Fruit fly (Drosophila melanogaster) whole organism, embryonic: ENCODE results near the gene CG14868.

Experiments used
- Aef1 ChIP-seq: fragments of 200-800 bp; sonication (Bioruptor generic); IDR thresholded peaks from 3 replicates; pipeline ENCODE4 v1.3.6; 2022; ENCODE audit warnings: missing biosample characterization, missing genetic modification characterization
- Atf6 ChIP-seq: fragments of 200-800 bp; sonication (Bioruptor generic); IDR thresholded peaks from 2 replicates; pipeline ENCODE4 v1.3.6; 2022; ENCODE audit warnings: missing biosample characterization, missing genetic modification characterization
- CG10267 ChIP-seq: fragments of 200-800 bp; sonication (Bioruptor generic); optimal IDR thresholded peaks from 2 replicates; lab custom pipeline; 2018; ENCODE audit warnings: missing biosample characterization, mild to moderate bottlenecking, missing genetic modification characterization, moderate library complexity
- CG11504 ChIP-seq: fragments of 200-800 bp; sonication (Bioruptor generic); optimal IDR thresholded peaks from 3 replicates; lab custom pipeline; 2019; ENCODE audit warnings: missing biosample characterization, mild to moderate bottlenecking, missing genetic modification characterization, moderate library complexity
- CG12104 ChIP-seq: fragments of 200-800 bp; sonication (Bioruptor generic); optimal IDR thresholded peaks from 3 replicates; lab custom pipeline; 2016; ENCODE audit warnings: missing biosample characterization, missing genetic modification characterization
- CG12299 ChIP-seq: fragments of 200-800 bp; sonication (Bioruptor generic); optimal IDR thresholded peaks from 2 replicates; lab custom pipeline; 2018; ENCODE audit warnings: missing biosample characterization, mild to moderate bottlenecking, missing genetic modification characterization
- CG12744 ChIP-seq: fragments of 200-800 bp; sonication (Bioruptor generic); optimal IDR thresholded peaks from 2 replicates; lab custom pipeline; 2016; ENCODE audit warnings: missing biosample characterization, missing genetic modification characterization
- CG12942 ChIP-seq: fragments of 200-800 bp; sonication (Bioruptor generic); optimal IDR thresholded peaks from 3 replicates; lab custom pipeline; 2016; ENCODE audit warnings: missing biosample characterization, missing genetic modification characterization
- CG15011 ChIP-seq: fragments of 200-800 bp; sonication (Bioruptor generic); optimal IDR thresholded peaks from 3 replicates; lab custom pipeline; 2018; ENCODE audit warnings: missing biosample characterization, mild to moderate bottlenecking, missing genetic modification characterization
- CG15696 ChIP-seq: fragments of 200-800 bp; sonication (Bioruptor generic); optimal IDR thresholded peaks from 2 replicates; lab custom pipeline; 2019; ENCODE audit warnings: missing biosample characterization, mild to moderate bottlenecking, missing genetic modification characterization, moderate library complexity
- CG1603 ChIP-seq: fragments of 200-800 bp; sonication (Bioruptor generic); optimal IDR thresholded peaks from 2 replicates; lab custom pipeline; 2019; ENCODE audit warnings: missing biosample characterization, mild to moderate bottlenecking, missing genetic modification characterization, moderate library complexity
- CG17361 ChIP-seq: fragments of 200-800 bp; sonication (Bioruptor generic); IDR thresholded peaks from 3 replicates; pipeline ENCODE4 v1.3.6; 2022; ENCODE audit warnings: missing biosample characterization, missing genetic modification characterization
- CG2712 ChIP-seq: fragments of 200-800 bp; optimal IDR thresholded peaks from 3 replicates; lab custom pipeline; 2019; ENCODE audit warnings: missing biosample characterization, mild to moderate bottlenecking, missing genetic modification characterization, moderate library complexity
- CG31388 ChIP-seq: fragments of 200-800 bp; sonication (Bioruptor generic); optimal IDR thresholded peaks from 2 replicates; lab custom pipeline; 2016; ENCODE audit warnings: missing biosample characterization, missing genetic modification characterization
- CG42726 ChIP-seq: fragments of 200-800 bp; sonication (Bioruptor generic); IDR thresholded peaks from 2 replicates; pipeline ENCODE4 v1.3.6; 2022; ENCODE audit warnings: missing biosample characterization, missing genetic modification characterization; ENCODE audit not compliant: partially characterized antibody
- CG43689 ChIP-seq: fragments of 200-800 bp; sonication (Bioruptor generic); IDR thresholded peaks from 2 replicates; pipeline ENCODE4 v1.3.6; 2022; ENCODE audit warnings: missing biosample characterization, missing genetic modification characterization
- CG6654 ChIP-seq: fragments of 200-800 bp; sonication (Bioruptor generic); optimal IDR thresholded peaks from 2 replicates; lab custom pipeline; 2017; ENCODE audit warnings: missing biosample characterization, mild to moderate bottlenecking, missing genetic modification characterization
- CG7786 ChIP-seq: fragments of 200-800 bp; sonication (Bioruptor generic); optimal IDR thresholded peaks from 2 replicates; lab custom pipeline; 2016; ENCODE audit warnings: missing biosample characterization, missing genetic modification characterization
- CG7839 ChIP-seq: fragments of 200-800 bp; sonication (Bioruptor generic); optimal IDR thresholded peaks from 3 replicates; lab custom pipeline; 2018; ENCODE audit warnings: missing biosample characterization, mild to moderate bottlenecking, missing genetic modification characterization, moderate library complexity
- CG9609 ChIP-seq: fragments of 200-800 bp; sonication (Bioruptor generic); optimal IDR thresholded peaks from 3 replicates; lab custom pipeline; 2016; ENCODE audit warnings: missing biosample characterization, missing genetic modification characterization
- CG9817 ChIP-seq: fragments of 200-800 bp; sonication (Bioruptor generic); optimal IDR thresholded peaks from 2 replicates; lab custom pipeline; 2018; ENCODE audit warnings: missing biosample characterization, mild to moderate bottlenecking, missing genetic modification characterization, moderate library complexity
- CkIIα-i1 ChIP-seq: fragments of 200-800 bp; sonication (Bioruptor generic); IDR thresholded peaks from 2 replicates; pipeline ENCODE4 v1.3.6; 2022; ENCODE audit warnings: missing biosample characterization, missing genetic modification characterization
- Dad ChIP-seq: fragments of 200-800 bp; sonication (Bioruptor generic); optimal IDR thresholded peaks from 3 replicates; lab custom pipeline; 2016; ENCODE audit warnings: missing biosample characterization, missing genetic modification characterization
- Drgx ChIP-seq: fragments of 200-800 bp; sonication (Bioruptor generic); IDR thresholded peaks from 2 replicates; pipeline ENCODE4 v1.3.6; 2022; ENCODE audit warnings: missing biosample characterization, missing genetic modification characterization
- Lpt ChIP-seq: fragments of >200 bp; optimal IDR thresholded peaks from 2 replicates; lab custom pipeline; 2018; ENCODE audit warnings: missing biosample characterization, missing genetic modification characterization
- MBD-R2 ChIP-seq: fragments of 200-800 bp; sonication (Bioruptor generic); IDR thresholded peaks from 2 replicates; pipeline ENCODE4 v1.3.6; 2022; ENCODE audit warnings: missing biosample characterization, missing genetic modification characterization
- Nf-YA ChIP-seq: fragments of 200-800 bp; sonication (Bioruptor generic); IDR thresholded peaks from 2 replicates; pipeline ENCODE4 v1.3.6; 2022; ENCODE audit warnings: missing biosample characterization, missing genetic modification characterization
- Oaz ChIP-seq: fragments of 200-800 bp; sonication (Bioruptor generic); IDR thresholded peaks from 2 replicates; pipeline ENCODE4 v1.3.6; 2022; ENCODE audit warnings: missing biosample characterization, missing genetic modification characterization
- Rx ChIP-seq: fragments of 200-800 bp; sonication (Bioruptor generic); IDR thresholded peaks from 2 replicates; pipeline ENCODE4 v1.3.6; 2022; ENCODE audit warnings: missing biosample characterization, missing genetic modification characterization
- Sry-β ChIP-seq: fragments of 200-800 bp; sonication (Bioruptor generic); optimal IDR thresholded peaks from 2 replicates; lab custom pipeline; 2018; ENCODE audit warnings: missing biosample characterization, mild to moderate bottlenecking, missing genetic modification characterization, moderate library complexity
- abd-A ChIP-seq: fragments of 200-800 bp; sonication (Bioruptor generic); optimal IDR thresholded peaks from 3 replicates; lab custom pipeline; 2019; ENCODE audit warnings: missing biosample characterization, mild to moderate bottlenecking, missing genetic modification characterization, moderate library complexity
- amos ChIP-seq: fragments of 200-800 bp; sonication (Bioruptor generic); IDR thresholded peaks from 2 replicates; pipeline ENCODE4 v1.3.6; 2022; ENCODE audit warnings: missing biosample characterization, missing genetic modification characterization; ENCODE audit not compliant: partially characterized antibody
- ato ChIP-seq: fragments of 200-800 bp; sonication (Bioruptor generic); IDR thresholded peaks from 2 replicates; pipeline ENCODE4 v1.3.6; 2022; ENCODE audit warnings: missing biosample characterization, missing genetic modification characterization; ENCODE audit not compliant: partially characterized antibody
- cato ChIP-seq: fragments of 200-800 bp; sonication (Bioruptor generic); optimal IDR thresholded peaks from 2 replicates; lab custom pipeline; 2016; ENCODE audit warnings: missing biosample characterization, missing genetic modification characterization, borderline replicate concordance
- chif ChIP-seq, 2 experiments: fragments of 200-800 bp; sonication (Bioruptor generic); optimal IDR thresholded peaks; 3 replicates each; lab custom pipeline; 2016; ENCODE audit warnings: missing biosample characterization in 2 of 2, missing genetic modification characterization in 2 of 2
- chinmo ChIP-seq: fragments of 200-800 bp; sonication (Bioruptor generic); IDR thresholded peaks from 4 replicates; pipeline ENCODE4 v1.3.6; 2022; ENCODE audit warnings: missing biosample characterization, missing genetic modification characterization; ENCODE audit not compliant: partially characterized antibody
- croc ChIP-seq: fragments of 200-800 bp; sonication (Bioruptor generic); conservative IDR thresholded peaks from 3 replicates; pipeline ENCODE4 v1.3.6; 2022; ENCODE audit warnings: missing biosample characterization, missing genetic modification characterization
- dimm ChIP-seq: fragments of 200-800 bp; sonication (Bioruptor generic); IDR thresholded peaks from 2 replicates; pipeline ENCODE4 v1.3.6; 2022; ENCODE audit warnings: missing biosample characterization, missing genetic modification characterization
- gsb ChIP-seq: fragments of 200-800 bp; sonication (Bioruptor generic); IDR thresholded peaks from 2 replicates; pipeline ENCODE4 v1.3.6; 2022; ENCODE audit warnings: missing biosample characterization, missing genetic modification characterization
- gsb-n ChIP-seq: fragments of 200-800 bp; sonication (Bioruptor generic); optimal IDR thresholded peaks from 3 replicates; lab custom pipeline; 2018; ENCODE audit warnings: missing biosample characterization, mild to moderate bottlenecking, missing genetic modification characterization
- hth ChIP-seq: fragments of >200 bp; optimal IDR thresholded peaks from 2 replicates; lab custom pipeline; 2017; ENCODE audit warnings: inconsistent platforms
- mld ChIP-seq: fragments of 200-800 bp; sonication (Bioruptor generic); IDR thresholded peaks from 3 replicates; pipeline ENCODE4 v1.3.6; 2022; ENCODE audit warnings: missing biosample characterization, missing genetic modification characterization; ENCODE audit not compliant: partially characterized antibody
- pnt ChIP-seq: fragments of 200-800 bp; sonication (Bioruptor generic); optimal IDR thresholded peaks from 3 replicates; lab custom pipeline; 2016; ENCODE audit warnings: missing biosample characterization, missing genetic modification characterization
- sc ChIP-seq, 3 experiments: fragments of >200 bp in 2 of 3; fragments of 200-800 bp in 1 of 3; sonication (Bioruptor generic) in 1 of 3; optimal IDR thresholded peaks; 2 replicates in 2 of 3; 3 replicates in 1 of 3; lab custom pipeline; 2017; ENCODE audit warnings: mild to moderate bottlenecking in 1 of 3, missing biosample characterization in 1 of 3, missing genetic modification characterization in 1 of 3, missing genetic modification reagents in 1 of 3
- sens ChIP-seq: fragments of 200-800 bp; sonication (Bioruptor generic); peaks from one replicate; lab custom pipeline; 2016; ENCODE audit warnings: missing biosample characterization, missing genetic modification characterization
- sima ChIP-seq: fragments of 200-800 bp; sonication (Bioruptor generic); optimal IDR thresholded peaks from 2 replicates; lab custom pipeline; 2016; ENCODE audit warnings: missing biosample characterization, missing genetic modification characterization
- tgo ChIP-seq: fragments of 200-800 bp; sonication (Bioruptor generic); IDR thresholded peaks from 3 replicates; pipeline ENCODE4 v1.3.6; 2022; ENCODE audit warnings: missing biosample characterization, missing genetic modification characterization
- unc-4 ChIP-seq: fragments of 200-800 bp; sonication (Bioruptor generic); IDR thresholded peaks from 2 replicates; pipeline ENCODE4 v1.3.6; 2022; ENCODE audit warnings: missing biosample characterization, missing genetic modification characterization; ENCODE audit not compliant: partially characterized antibody
- vnd ChIP-seq: fragments of 200-800 bp; sonication (Bioruptor generic); IDR thresholded peaks from 3 replicates; pipeline ENCODE4 v1.3.6; 2022; ENCODE audit warnings: missing biosample characterization, missing genetic modification characterization; ENCODE audit not compliant: partially characterized antibody
- z ChIP-seq: fragments of 200-800 bp; sonication (Bioruptor generic); IDR thresholded peaks from 3 replicates; pipeline ENCODE4 v1.3.6; 2022; ENCODE audit warnings: missing biosample characterization, missing genetic modification characterization

The CG14868 gene

DNA sequence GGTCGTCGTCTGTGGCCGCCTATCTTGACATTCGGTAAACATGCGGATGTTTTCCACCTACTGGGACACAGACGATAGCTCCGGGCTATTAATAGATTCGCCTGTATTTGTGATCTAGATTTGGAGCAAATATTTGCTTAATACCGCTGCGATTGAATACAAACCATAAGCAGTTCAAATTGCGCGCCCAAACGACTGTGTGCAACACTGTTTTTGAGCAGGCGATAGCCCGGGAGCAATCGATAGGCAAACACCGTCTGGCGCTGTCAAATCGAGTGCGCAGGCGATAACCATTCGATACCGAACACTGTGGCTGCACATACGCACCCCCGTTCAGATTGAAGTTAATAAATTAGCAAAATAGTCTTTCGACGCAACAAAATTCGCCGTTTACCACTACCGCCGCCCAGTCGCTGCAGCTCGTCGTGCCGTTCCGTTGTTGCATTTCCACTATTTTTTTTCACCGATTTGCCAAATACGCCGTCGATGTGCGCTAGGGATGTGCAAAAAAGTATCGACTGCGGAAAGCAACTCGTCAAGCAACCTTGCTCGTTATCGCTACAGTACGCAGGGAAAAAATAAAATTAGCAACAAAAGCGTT, 38.5 kb upstream of the CG14868 start, which contains the start of gene Atx2 (continued):
- TF ChIP-seq CG12942 (GFP tag; lab: Kevin White, UChicago) (peak; percentile 19), sc (optimal IDR thresholded peaks at IDR 0.05; lab: Kevin White, UChicago) (no peak), sc (GFP tag; optimal IDR thresholded peaks at IDR 0.05; lab: Kevin White, UChicago) (no peak), CG15011 (GFP tag; lab: Kevin White, UChicago) (no peak), CG6654 (GFP tag; lab: Kevin White, UChicago) (no peak), cato (GFP tag; lab: Kevin White, UChicago) (no peak), tgo (GFP tag; lab: Robert Waterston, UW) (no peak), ato (GFP tag; lab: Robert Waterston, UW) (peak; percentile 97), CG11504 (tag; lab: Kevin White, UChicago) (peak; percentile 19), Aef1 (peak; percentile 24; the same call in 1 of the 3 replicates), Lpt (no peak), Nf-YA (GFP tag; lab: Robert Waterston, UW) (no peak), Oaz (GFP tag; lab: Robert Waterston, UW) (no peak), chif (GFP tag; optimal IDR thresholded peaks at IDR 0.05; lab: Kevin White, UChicago) (peak in 1 of 2 experiments; percentile 26), Atf6 (GFP tag; lab: Robert Waterston, UW) (peak; percentile 29; the same call in 1 of the 2 replicates), chinmo (GFP tag; lab: Robert Waterston, UW) (peak; percentile 95), CG12744 (GFP tag; lab: Kevin White, UChicago) (no peak), sima (GFP tag; lab: Kevin White, UChicago) (no peak), Dad (peak; percentile 25), CG15696 (tag; lab: Kevin White, UChicago) (no peak), CG9817 (tag; lab: Kevin White, UChicago) (peak; percentile 28), z (GFP tag; lab: Robert Waterston, UW) (no peak), CG12104 (GFP tag; lab: Kevin White, UChicago) (no peak), CG42726 (GFP tag; lab: Robert Waterston, UW) (peak; percentile 82), mld (GFP tag; lab: Robert Waterston, UW) (peak; percentile 95), CkIIα-i1 (GFP tag; lab: Robert Waterston, UW) (no peak), CG12299 (no peak), unc-4 (GFP tag; lab: Robert Waterston, UW) (peak; percentile 94), CG7839 (tag; lab: Kevin White, UChicago) (peak; percentile 17), CG2712 (tag; lab: Kevin White, UChicago) (peak; percentile 42), gsb (GFP tag; lab: Robert Waterston, UW) (no peak), sens (peak; percentile 76), Sry-β (GFP tag; lab: Kevin White, UChicago) (no peak), CG1603 (tag; lab: Kevin White, UChicago) (peak; percentile 76), CG43689 (GFP tag; lab: Robert Waterston, UW) (no peak), abd-A (no peak), CG9609 (GFP tag; lab: Kevin White, UChicago) (peak; percentile 53), amos (GFP tag; lab: Robert Waterston, UW) (peak; percentile 96), vnd (GFP tag; lab: Robert Waterston, UW) (peak; percentile 96), CG31388 (GFP tag; lab: Kevin White, UChicago) (no peak), dimm (GFP tag; lab: Robert Waterston, UW) (no peak), Rx (peak; percentile 23; the same call in 1 of the 2 replicates), CG17361 (GFP tag; lab: Robert Waterston, UW) (peak; percentile 38; the same call in 2 of the 3 replicates), pnt (no peak), Drgx (GFP tag; lab: Robert Waterston, UW) (no peak), gsb-n (tag; lab: Kevin White, UChicago) (peak; percentile 30), CG10267 (tag; lab: Kevin White, UChicago) (peak; percentile 96), MBD-R2 (GFP tag; lab: Robert Waterston, UW) (peak; percentile 64), CG7786 (peak; percentile 8), hth (no peak), croc (no peak)
